Fruit fly (Drosophila melanogaster) whole organism, embryonic: ENCODE results near the gene Lamtor5.

ENCODE experiments used
- Bteb2 ChIP-seq: fragments of 200-800 bp; sonication (Bioruptor generic); optimal IDR thresholded peaks from 2 replicates; lab custom pipeline; 2016; ENCODE audit warnings: missing biosample characterization, missing genetic modification characterization
- CG10274 ChIP-seq: fragments of 200-800 bp; sonication (Bioruptor generic); optimal IDR thresholded peaks from 3 replicates; lab custom pipeline; 2017; ENCODE audit warnings: missing biosample characterization, mild to moderate bottlenecking, missing genetic modification characterization
- CG11247 ChIP-seq: fragments of 200-800 bp; sonication (Bioruptor generic); IDR thresholded peaks from 2 replicates; pipeline ENCODE4 v1.3.6; 2022; ENCODE audit warnings: missing biosample characterization, missing genetic modification characterization
- CG11398 ChIP-seq: fragments of 200-800 bp; sonication (Bioruptor generic); optimal IDR thresholded peaks from 2 replicates; lab custom pipeline; 2016; ENCODE audit warnings: missing biosample characterization, missing genetic modification characterization
- CG11695 ChIP-seq: fragments of 200-800 bp; sonication (Bioruptor generic); IDR thresholded peaks from 3 replicates; pipeline ENCODE4 v1.3.6; 2022; ENCODE audit warnings: missing biosample characterization, missing genetic modification characterization
- CG12299 ChIP-seq: fragments of 200-800 bp; sonication (Bioruptor generic); optimal IDR thresholded peaks from 2 replicates; lab custom pipeline; 2018; ENCODE audit warnings: missing biosample characterization, mild to moderate bottlenecking, missing genetic modification characterization
- CG13296 ChIP-seq: fragments of 200-800 bp; sonication (Bioruptor generic); optimal IDR thresholded peaks from 3 replicates; lab custom pipeline; 2018; ENCODE audit warnings: missing biosample characterization, mild to moderate bottlenecking, missing genetic modification characterization
- CG14441 ChIP-seq: fragments of 200-800 bp; sonication (Bioruptor generic); IDR thresholded peaks from 2 replicates; pipeline ENCODE4 v1.3.6; 2022; ENCODE audit warnings: missing biosample characterization, missing genetic modification characterization
- CG15514 ChIP-seq: fragments of 200-800 bp; sonication (Bioruptor generic); optimal IDR thresholded peaks from 3 replicates; lab custom pipeline; 2017; ENCODE audit warnings: missing biosample characterization, missing genetic modification characterization, mild to moderate bottlenecking, moderate library complexity, missing genetic modification reagents
- CG16863 ChIP-seq: fragments of 200-800 bp; sonication (Bioruptor generic); optimal IDR thresholded peaks from 3 replicates; lab custom pipeline; 2016; ENCODE audit warnings: missing biosample characterization, missing genetic modification characterization
- CG17186 ChIP-seq: fragments of 200-800 bp; sonication (Bioruptor generic); optimal IDR thresholded peaks from 3 replicates; lab custom pipeline; 2017; ENCODE audit warnings: missing biosample characterization, missing genetic modification reagents, missing genetic modification characterization
- CG17328 ChIP-seq: fragments of 200-800 bp; sonication (Bioruptor generic); IDR thresholded peaks from 2 replicates; pipeline ENCODE4 v1.3.6; 2022; ENCODE audit warnings: missing biosample characterization, missing genetic modification characterization
- CG18619 ChIP-seq: fragments of 200-800 bp; sonication (Bioruptor generic); optimal IDR thresholded peaks from 3 replicates; lab custom pipeline; 2017; ENCODE audit warnings: missing biosample characterization, mild to moderate bottlenecking, missing genetic modification characterization
- CG2678 ChIP-seq: fragments of 200-800 bp; sonication (Bioruptor generic); optimal IDR thresholded peaks from 3 replicates; lab custom pipeline; 2019; ENCODE audit warnings: missing biosample characterization, mild to moderate bottlenecking, missing genetic modification characterization, moderate library complexity
- CG2712 ChIP-seq: fragments of 200-800 bp; optimal IDR thresholded peaks from 3 replicates; lab custom pipeline; 2019; ENCODE audit warnings: missing biosample characterization, mild to moderate bottlenecking, missing genetic modification characterization, moderate library complexity
- CG30020 ChIP-seq: fragments of 200-800 bp; optimal IDR thresholded peaks from 2 replicates; lab custom pipeline; 2019; ENCODE audit warnings: missing biosample characterization, mild to moderate bottlenecking, missing genetic modification characterization, moderate library complexity
- CG31388 ChIP-seq: fragments of 200-800 bp; sonication (Bioruptor generic); optimal IDR thresholded peaks from 2 replicates; lab custom pipeline; 2016; ENCODE audit warnings: missing biosample characterization, missing genetic modification characterization
- CG32532 ChIP-seq: fragments of 200-800 bp; sonication (Bioruptor generic); IDR thresholded peaks from 2 replicates; pipeline ENCODE4 v1.3.6; 2022; ENCODE audit warnings: missing biosample characterization, missing genetic modification characterization
- CG3838 ChIP-seq: fragments of 200-800 bp; sonication (Bioruptor generic); optimal IDR thresholded peaks from 3 replicates; lab custom pipeline; 2016; ENCODE audit warnings: missing biosample characterization, missing genetic modification characterization
- CG4617 ChIP-seq: fragments of 200-800 bp; sonication (Bioruptor generic); optimal IDR thresholded peaks from 3 replicates; lab custom pipeline; 2016; ENCODE audit warnings: missing biosample characterization, missing genetic modification characterization, borderline replicate concordance
- CG5245 ChIP-seq: fragments of 200-800 bp; sonication (Bioruptor generic); optimal IDR thresholded peaks from 3 replicates; lab custom pipeline; 2016; ENCODE audit warnings: missing biosample characterization, missing genetic modification characterization
- CG6272 ChIP-seq: fragments of 200-800 bp; sonication (Bioruptor generic); IDR thresholded peaks from 2 replicates; pipeline ENCODE4 v1.3.6; 2022; ENCODE audit warnings: missing biosample characterization, missing genetic modification characterization
- CG6683 ChIP-seq: fragments of 200-800 bp; sonication (Bioruptor generic); optimal IDR thresholded peaks from 2 replicates; lab custom pipeline; 2017; ENCODE audit warnings: missing biosample characterization, mild to moderate bottlenecking, missing genetic modification characterization, missing genetic modification reagents
- CG7271 ChIP-seq: fragments of 200-800 bp; sonication (Bioruptor generic); optimal IDR thresholded peaks from 2 replicates; lab custom pipeline; 2018; ENCODE audit warnings: missing biosample characterization, mild to moderate bottlenecking, missing genetic modification characterization, moderate library complexity
- CG8281 ChIP-seq: fragments of 200-800 bp; sonication (Bioruptor generic); optimal IDR thresholded peaks from 2 replicates; lab custom pipeline; 2018; ENCODE audit warnings: missing biosample characterization, mild to moderate bottlenecking, missing genetic modification characterization, moderate library complexity
- CG8944 ChIP-seq: fragments of 200-800 bp; sonication (Bioruptor generic); optimal IDR thresholded peaks from 3 replicates; lab custom pipeline; 2016; ENCODE audit warnings: missing biosample characterization, missing genetic modification characterization
- Ets97D ChIP-seq: fragments of 200-800 bp; sonication (Bioruptor generic); optimal IDR thresholded peaks from 3 replicates; lab custom pipeline; 2016; ENCODE audit warnings: missing biosample characterization, missing genetic modification characterization
- Fer1 ChIP-seq: fragments of 200-800 bp; sonication (Bioruptor generic); optimal IDR thresholded peaks from 2 replicates; lab custom pipeline; 2017; ENCODE audit warnings: missing biosample characterization, mild to moderate bottlenecking, missing genetic modification characterization
- Max ChIP-seq: fragments of 200-800 bp; sonication (Bioruptor generic); optimal IDR thresholded peaks from 2 replicates; lab custom pipeline; 2016; ENCODE audit warnings: missing biosample characterization, mild to moderate bottlenecking, missing genetic modification characterization
- NC2α ChIP-seq: fragments of 200-800 bp; sonication (Bioruptor generic); optimal IDR thresholded peaks from 2 replicates; lab custom pipeline; 2016; ENCODE audit warnings: missing biosample characterization, missing genetic modification characterization
- Six4 ChIP-seq: fragments of 200-800 bp; sonication (Bioruptor generic); optimal IDR thresholded peaks from 2 replicates; lab custom pipeline; 2016; ENCODE audit warnings: missing biosample characterization, missing genetic modification characterization
- Stat92E ChIP-seq, 3 experiments: fragments of >200 bp in 2 of 3; fragments of 200-800 bp in 1 of 3; sonication (Bioruptor generic) in 1 of 3; optimal IDR thresholded peaks; 2 replicates each; lab custom pipeline; 2017 to 2019; ENCODE audit warnings: missing biosample characterization in 3 of 3, missing genetic modification characterization in 3 of 3, mild to moderate bottlenecking in 1 of 3, moderate library complexity in 1 of 3
- Taf1 ChIP-seq: fragments of 200-800 bp; sonication (Bioruptor generic); IDR thresholded peaks from 2 replicates; pipeline ENCODE4 v1.3.6; 2022; ENCODE audit warnings: missing biosample characterization, missing genetic modification characterization
- YL-1 ChIP-seq: fragments of 200-800 bp; sonication (Bioruptor generic); optimal IDR thresholded peaks from 3 replicates; lab custom pipeline; 2017; ENCODE audit warnings: missing biosample characterization, mild to moderate bottlenecking, missing genetic modification characterization
- bbx ChIP-seq: fragments of 200-800 bp; sonication (Bioruptor generic); IDR thresholded peaks from 2 replicates; pipeline ENCODE4 v1.3.6; 2022; ENCODE audit warnings: missing biosample characterization, missing genetic modification characterization; ENCODE audit not compliant: partially characterized antibody
- esg ChIP-seq: fragments of 200-800 bp; sonication (Bioruptor generic); conservative IDR thresholded peaks from 2 replicates; pipeline ENCODE4 v1.3.6; 2022; ENCODE audit warnings: missing biosample characterization, missing genetic modification characterization
- exex ChIP-seq: fragments of 200-800 bp; sonication (Bioruptor generic); optimal IDR thresholded peaks from 4 replicates; lab custom pipeline; 2018; ENCODE audit warnings: missing biosample characterization, mild to moderate bottlenecking, missing genetic modification characterization, moderate library complexity
- fd102C ChIP-seq: fragments of 200-800 bp; sonication (Bioruptor generic); optimal IDR thresholded peaks from 2 replicates; lab custom pipeline; 2018; ENCODE audit warnings: missing biosample characterization, mild to moderate bottlenecking, missing genetic modification characterization, moderate library complexity
- grau ChIP-seq: fragments of 200-800 bp; optimal IDR thresholded peaks from 3 replicates; lab custom pipeline; 2019; ENCODE audit warnings: missing biosample characterization, mild to moderate bottlenecking, missing genetic modification characterization, moderate library complexity
- gt ChIP-seq: fragments of 200-800 bp; sonication (Bioruptor generic); IDR thresholded peaks from 2 replicates; pipeline ENCODE4 v1.3.6; 2022; ENCODE audit warnings: missing biosample characterization, missing genetic modification characterization
- klu ChIP-seq: fragments of 200-800 bp; sonication (Bioruptor generic); IDR thresholded peaks from 2 replicates; pipeline ENCODE4 v1.3.6; 2022; ENCODE audit warnings: missing biosample characterization, missing genetic modification characterization
- lilli ChIP-seq: fragments of 200-800 bp; sonication (Bioruptor generic); optimal IDR thresholded peaks from 3 replicates; lab custom pipeline; 2016; ENCODE audit warnings: missing biosample characterization, missing genetic modification characterization
- oc ChIP-seq: fragments of 200-800 bp; sonication (Bioruptor generic); optimal IDR thresholded peaks from 2 replicates; lab custom pipeline; 2018; ENCODE audit warnings: missing biosample characterization, mild to moderate bottlenecking, missing genetic modification characterization, moderate library complexity
- p53 ChIP-seq: fragments of 200-800 bp; sonication (Bioruptor generic); optimal IDR thresholded peaks from 2 replicates; lab custom pipeline; 2016; ENCODE audit warnings: missing biosample characterization, missing genetic modification characterization
- row ChIP-seq: fragments of 200-800 bp; sonication (Bioruptor generic); IDR thresholded peaks from 3 replicates; pipeline ENCODE4 v1.3.6; 2022; ENCODE audit warnings: missing biosample characterization, missing genetic modification characterization
- sens-2 ChIP-seq: fragments of 200-800 bp; sonication (Bioruptor generic); IDR thresholded peaks from 2 replicates; pipeline ENCODE4 v1.3.6; 2022; ENCODE audit warnings: missing biosample characterization, missing genetic modification characterization
- usp ChIP-seq: fragments of >200 bp; optimal IDR thresholded peaks from 2 replicates; lab custom pipeline; 2017; ENCODE audit warnings: missing biosample characterization, missing genetic modification characterization
- vnd ChIP-seq: fragments of 200-800 bp; sonication (Bioruptor generic); IDR thresholded peaks from 3 replicates; pipeline ENCODE4 v1.3.6; 2022; ENCODE audit warnings: missing biosample characterization, missing genetic modification characterization; ENCODE audit not compliant: partially characterized antibody
- wdn ChIP-seq: fragments of 200-800 bp; sonication (Bioruptor generic); IDR thresholded peaks from 2 replicates; pipeline ENCODE4 v1.3.6; 2022; ENCODE audit warnings: missing biosample characterization, missing genetic modification characterization
- zen ChIP-seq: fragments of 200-800 bp; sonication (Bioruptor generic); optimal IDR thresholded peaks from 3 replicates; lab custom pipeline; 2018; ENCODE audit warnings: missing biosample characterization, mild to moderate bottlenecking, missing genetic modification characterization, moderate library complexity
- zf30C ChIP-seq: fragments of 200-800 bp; sonication (Bioruptor generic); optimal IDR thresholded peaks from 3 replicates; lab custom pipeline; 2018; ENCODE audit warnings: missing biosample characterization, mild to moderate bottlenecking, missing genetic modification characterization

The Lamtor5 gene

DNA sequence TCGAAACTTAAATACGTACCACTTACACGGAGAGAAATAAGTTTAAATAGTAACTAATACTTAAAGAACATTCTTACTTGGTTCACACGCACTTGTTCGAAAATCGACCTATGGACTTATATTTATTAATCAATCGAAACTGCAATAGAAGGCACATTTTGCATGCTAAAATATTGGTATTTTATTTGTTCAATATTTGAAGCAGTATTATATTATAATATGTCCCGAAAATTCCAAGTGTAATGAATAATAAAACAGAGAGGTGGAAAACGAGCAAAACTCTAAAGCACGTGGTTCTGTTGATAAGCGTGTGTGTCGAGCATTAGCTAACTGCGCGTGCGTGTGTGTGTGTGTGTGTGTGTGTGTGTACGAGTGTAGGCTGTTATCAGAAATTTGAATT is 8.9 kb downstream of the Lamtor5 start (continued):
- TF ChIP-seq CG6683 (GFP tag; lab: Kevin White, UChicago), result peak; percentile 80
- TF ChIP-seq CG17328 (GFP tag; lab: Robert Waterston, UW), result peak; percentile 59
- peak; percentile 91 for TF ChIP-seq CG32532 (GFP tag; lab: Robert Waterston, UW)
- TF ChIP-seq Taf1 (GFP tag; lab: Robert Waterston, UW), result peak; percentile 58
- TF ChIP-seq bbx, result no peak
- peak; percentile 82 for TF ChIP-seq Bteb2 (GFP tag; lab: Kevin White, UChicago)
- TF ChIP-seq CG18619 (GFP tag; lab: Kevin White, UChicago), result peak; percentile 84
- peak; percentile 91 for TF ChIP-seq grau (tag; lab: Kevin White, UChicago)
- TF ChIP-seq CG14441 (GFP tag; lab: Robert Waterston, UW), result peak; percentile 63
- peak; percentile 76 for TF ChIP-seq CG11695 (GFP tag; lab: Robert Waterston, UW)
- peak; percentile 35 for TF ChIP-seq Ets97D (GFP tag; lab: Kevin White, UChicago)
- TF ChIP-seq CG17186 (GFP tag; lab: Kevin White, UChicago), result no peak
- TF ChIP-seq gt (GFP tag; lab: Robert Waterston, UW), result no peak
- TF ChIP-seq zen, result peak; percentile 69
- peak; percentile 57 for TF ChIP-seq YL-1 (GFP tag; lab: Kevin White, UChicago)
- TF ChIP-seq CG8944 (GFP tag; lab: Kevin White, UChicago), result peak; percentile 43
- peak; percentile 95 for TF ChIP-seq Fer1 (GFP tag; lab: Kevin White, UChicago)
- TF ChIP-seq CG5245, result peak; percentile 51
- TF ChIP-seq CG3838, result peak; percentile 66
- peak; percentile 62 for TF ChIP-seq CG8281 (tag; lab: Kevin White, UChicago)
- peak; percentile 58 for TF ChIP-seq sens-2 (GFP tag; lab: Robert Waterston, UW)
- peak; percentile 85 for TF ChIP-seq CG2712 (tag; lab: Kevin White, UChicago)
- peak; percentile 77 for TF ChIP-seq CG11247 (GFP tag; lab: Robert Waterston, UW)
- peak; percentile 67 for TF ChIP-seq esg
- peak; percentile 17 for TF ChIP-seq CG4617 (GFP tag; lab: Kevin White, UChicago)
- no peak for TF ChIP-seq fd102C (GFP tag; lab: Kevin White, UChicago)
- peak; percentile 72 for TF ChIP-seq CG10274
- TF ChIP-seq row (GFP tag; lab: Robert Waterston, UW), result peak; percentile 94
- no peak for TF ChIP-seq NC2α (GFP tag; lab: Kevin White, UChicago)
- TF ChIP-seq usp (GFP tag; lab: Kevin White, UChicago), result no peak
- TF ChIP-seq klu (GFP tag; lab: Robert Waterston, UW), result peak; percentile 62; the same call in 1 of the 2 replicates
- no peak for TF ChIP-seq Stat92E (GFP tag; optimal IDR thresholded peaks at IDR 0.05; lab: Kevin White, UChicago)
- peak; percentile 35 for TF ChIP-seq CG11398 (GFP tag; lab: Kevin White, UChicago)
- peak; percentile 93 for TF ChIP-seq CG13296 (GFP tag; lab: Kevin White, UChicago)
- TF ChIP-seq zf30C (GFP tag; lab: Kevin White, UChicago), result peak; percentile 85
- TF ChIP-seq Six4 (GFP tag; lab: Kevin White, UChicago), result peak; percentile 61
- peak; percentile 83 for TF ChIP-seq CG12299 (tag; lab: Kevin White, UChicago)
- TF ChIP-seq lilli (GFP tag; lab: Kevin White, UChicago), result peak; percentile 92
- peak; percentile 69 for TF ChIP-seq CG6272 (GFP tag; lab: Robert Waterston, UW)
- TF ChIP-seq CG31388 (GFP tag; lab: Kevin White, UChicago), result peak; percentile 21
- TF ChIP-seq exex (tag; lab: Kevin White, UChicago), result peak; percentile 89
- peak; percentile 85 for TF ChIP-seq CG15514 (GFP tag; lab: Kevin White, UChicago)
- TF ChIP-seq CG30020 (tag; lab: Kevin White, UChicago), result peak; percentile 20
- TF ChIP-seq Max, result peak; percentile 86
- TF ChIP-seq CG16863, result peak; percentile 62
- peak; percentile 15 for TF ChIP-seq CG7271 (tag; lab: Kevin White, UChicago)
- TF ChIP-seq vnd (GFP tag; lab: Robert Waterston, UW), result no peak
- TF ChIP-seq p53 (GFP tag; lab: Kevin White, UChicago), result no peak
- TF ChIP-seq CG2678 (tag; lab: Kevin White, UChicago), result peak; percentile 96
- peak; percentile 77 for TF ChIP-seq wdn (GFP tag; lab: Robert Waterston, UW)
- peak; percentile 63 for TF ChIP-seq oc (tag; lab: Kevin White, UChicago)
